Worm (Caenorhabditis elegans): ENCODE results near the gene C03B1.2.
A peak's percentile ranks its signal among the peaks of the same experiment; 100 is the strongest.

Gene C03B1.2

DNA sequence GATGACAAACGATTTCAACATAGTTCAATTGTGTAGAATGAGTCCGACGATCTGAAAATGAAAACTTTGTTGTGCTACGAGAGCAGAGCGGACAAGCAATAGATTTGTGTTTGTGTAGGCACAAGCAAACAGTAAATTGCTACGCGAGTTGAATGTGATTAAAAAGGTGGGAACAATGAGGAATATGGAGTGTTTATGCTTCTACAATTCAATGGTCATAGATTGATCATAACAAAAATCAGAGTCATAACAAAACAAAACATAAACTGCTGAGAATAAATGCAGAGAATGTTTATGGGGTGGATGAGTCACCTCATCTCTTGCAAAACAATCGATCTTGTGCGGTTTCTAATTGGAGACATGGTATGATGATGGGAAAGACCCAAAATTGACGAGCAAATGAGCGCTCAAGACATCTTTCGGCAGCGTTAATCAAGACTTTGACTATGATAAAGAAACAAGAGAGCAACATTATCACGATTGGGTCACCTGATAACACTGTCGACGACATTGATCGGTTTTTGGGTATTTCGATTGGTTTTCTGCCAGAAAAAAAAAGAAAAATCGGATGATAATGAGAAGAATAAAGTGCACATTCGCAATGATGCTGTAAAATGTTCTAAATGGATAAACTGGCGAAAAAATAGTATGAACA, 7.9 kb downstream of the C03B1.2 start, which contains the start of gene lmp-1:
lmp-1 (minus strand) TSS at position 51 of the 655 bp plus-strand sequence.
- TF ChIP-seq elt-2 (tag; optimal IDR thresholded peaks at IDR 0.05) = peak; percentile 58
- no peak for TF ChIP-seq pha-2 (tag; optimal IDR thresholded peaks at IDR 0.05)

DNA sequence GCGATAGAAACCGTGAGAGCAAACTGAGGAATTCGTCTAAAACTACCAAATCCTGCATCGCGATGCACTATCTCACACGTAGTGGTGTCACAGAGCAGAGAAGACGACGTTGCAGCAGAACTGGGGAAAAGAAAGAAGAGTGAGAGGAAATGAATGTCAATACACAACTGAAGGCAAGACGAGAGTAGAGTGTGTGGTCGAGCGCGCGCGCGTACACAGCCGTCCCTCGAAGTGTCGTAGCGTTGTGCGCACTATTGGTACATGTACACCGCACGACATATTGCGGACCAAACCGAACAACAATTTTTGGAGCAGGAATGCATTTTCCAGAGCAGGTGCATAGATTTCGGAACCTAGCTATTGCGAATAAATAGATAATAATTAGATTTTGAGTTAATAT, 8.5 kb downstream of the C03B1.2 start:
- TF ChIP-seq eyg-1 (tag; optimal IDR thresholded peaks at IDR 0.05) (no peak), nhr-11 (tag; optimal IDR thresholded peaks at IDR 0.05) (no peak), npax-4 (tag; optimal IDR thresholded peaks at IDR 0.05) (no peak), F13H6.1 (tag; optimal IDR thresholded peaks at IDR 0.05) (no peak), hlh-13 (GFP tag; optimal IDR thresholded peaks at IDR 0.05) (no peak), unc-42 (tag; optimal IDR thresholded peaks at IDR 0.05) (peak; percentile 62), pag-3 (tag; optimal IDR thresholded peaks at IDR 0.05; ENCODE audit: borderline replicate concordance) (no peak), pha-2 (tag; optimal IDR thresholded peaks at IDR 0.05) (no peak), Y22D7AL.16 (tag; optimal IDR thresholded peaks at IDR 0.05) (no peak), ceh-30 (tag; optimal IDR thresholded peaks at IDR 0.05) (no peak), pqm-1 (tag; optimal IDR thresholded peaks at IDR 0.05) (no peak), elt-2 (tag; optimal IDR thresholded peaks at IDR 0.05) (no peak), hlh-30 (tag; optimal IDR thresholded peaks at IDR 0.05; ENCODE audit: insufficient read depth) (peak; percentile 11), mec-3 (tag; optimal IDR thresholded peaks at IDR 0.05; ENCODE audit: borderline replicate concordance) (no peak), ref-2 (tag; optimal IDR thresholded peaks at IDR 0.05) (no peak), ama-1 (optimal IDR thresholded peaks at IDR 0.05) (no peak), ceh-6 (GFP tag; optimal IDR thresholded peaks at IDR 0.05) (peak; percentile 35), fkh-10 (GFP tag; optimal IDR thresholded peaks at IDR 0.05) (no peak), K02D7.2 (tag; optimal IDR thresholded peaks at IDR 0.05) (no peak), fax-1 (tag; optimal IDR thresholded peaks at IDR 0.05) (no peak), unc-55 (GFP tag; optimal IDR thresholded peaks at IDR 0.05) (peak; percentile 32), ahr-1 (tag; optimal IDR thresholded peaks at IDR 0.05) (no peak), tbx-2 (tag; optimal IDR thresholded peaks at IDR 0.05) (peak; percentile 77), pha-4 (tag; optimal IDR thresholded peaks at IDR 0.05) (no peak), pros-1 (tag; optimal IDR thresholded peaks at IDR 0.05) (no peak), ceh-2 (tag; optimal IDR thresholded peaks at IDR 0.05) (no peak), ztf-16 (tag; optimal IDR thresholded peaks at IDR 0.05) (no peak), pat-9 (tag; optimal IDR thresholded peaks at IDR 0.05) (peak; percentile 11), C08G9.2 (tag; optimal IDR thresholded peaks at IDR 0.05) (peak; percentile 40), zip-5 (tag; optimal IDR thresholded peaks at IDR 0.05) (no peak), sox-4 (tag; optimal IDR thresholded peaks at IDR 0.05) (no peak), ceh-19 (GFP tag; optimal IDR thresholded peaks at IDR 0.05) (peak; percentile 36), hlh-15 (tag; optimal IDR thresholded peaks at IDR 0.05) (no peak), ceh-18 (tag; optimal IDR thresholded peaks at IDR 0.05) (peak; percentile 31), odd-2 (tag; optimal IDR thresholded peaks at IDR 0.05) (no peak), tbx-7 (tag; optimal IDR thresholded peaks at IDR 0.05) (no peak), madf-2 (tag; optimal IDR thresholded peaks at IDR 0.05) (no peak), sox-2 (GFP tag; IDR thresholded peaks at IDR 0.05) (no peak), unc-3 (GFP tag; conservative IDR thresholded peaks at IDR 0.05) (no peak), unc-3 (tag; optimal IDR thresholded peaks at IDR 0.05) (no peak), lin-11 (tag; optimal IDR thresholded peaks at IDR 0.05) (no peak), pax-1 (tag; optimal IDR thresholded peaks at IDR 0.05) (no peak), sdc-2 (tag; optimal IDR thresholded peaks at IDR 0.05) (peak; percentile 62), ceh-31 (tag; optimal IDR thresholded peaks at IDR 0.05) (peak; percentile 66), ceh-14 (tag; optimal IDR thresholded peaks at IDR 0.05) (peak; percentile 68), lim-6 (tag; optimal IDR thresholded peaks at IDR 0.05) (no peak), T23F11.4 (GFP tag; optimal IDR thresholded peaks at IDR 0.05) (no peak), ceh-45 (GFP tag; IDR thresholded peaks at IDR 0.05) (no peak), C38D4.7 (GFP tag; optimal IDR thresholded peaks at IDR 0.05) (no peak), K09A11.1 (tag; optimal IDR thresholded peaks at IDR 0.05; ENCODE audit: insufficient read depth) (no peak)
